Fruit fly (Drosophila melanogaster) whole organism, embryonic: ENCODE measurements around the gene CG7565.
A peak's percentile ranks its signal among the peaks of the same experiment; 100 is the strongest.

Experiments used
- CG10543 ChIP-seq: fragments of 200-800 bp; sonication (Bioruptor generic); optimal IDR thresholded peaks from 3 replicates; lab custom pipeline; 2017; ENCODE audit warnings: missing biosample characterization, mild to moderate bottlenecking, missing genetic modification characterization, moderate library complexity
- CG11093 ChIP-seq: fragments of 200-800 bp; sonication (Bioruptor generic); IDR thresholded peaks from 3 replicates; pipeline ENCODE4 v1.3.6; 2022; ENCODE audit warnings: missing biosample characterization, missing genetic modification characterization
- CG12769 ChIP-seq: fragments of 200-800 bp; sonication (Bioruptor generic); optimal IDR thresholded peaks from 2 replicates; lab custom pipeline; 2019; ENCODE audit warnings: missing biosample characterization, mild to moderate bottlenecking, missing genetic modification characterization, moderate library complexity
- CG13296 ChIP-seq: fragments of 200-800 bp; sonication (Bioruptor generic); optimal IDR thresholded peaks from 3 replicates; lab custom pipeline; 2018; ENCODE audit warnings: missing biosample characterization, mild to moderate bottlenecking, missing genetic modification characterization
- CG13894 ChIP-seq: fragments of 200-800 bp; sonication (Bioruptor generic); optimal IDR thresholded peaks from 3 replicates; lab custom pipeline; 2018; ENCODE audit warnings: missing biosample characterization, mild to moderate bottlenecking, missing genetic modification characterization, moderate library complexity
- CG15269 ChIP-seq: fragments of 200-800 bp; sonication (Bioruptor generic); optimal IDR thresholded peaks from 2 replicates; lab custom pipeline; 2018; ENCODE audit warnings: missing biosample characterization, mild to moderate bottlenecking, missing genetic modification characterization, moderate library complexity
- CG17328 ChIP-seq: fragments of 200-800 bp; sonication (Bioruptor generic); IDR thresholded peaks from 2 replicates; pipeline ENCODE4 v1.3.6; 2022; ENCODE audit warnings: missing biosample characterization, missing genetic modification characterization
- CG17912 ChIP-seq: fragments of 200-800 bp; sonication (Bioruptor generic); optimal IDR thresholded peaks from 2 replicates; lab custom pipeline; 2018; ENCODE audit warnings: missing biosample characterization, mild to moderate bottlenecking, missing genetic modification characterization
- CG2199 ChIP-seq: fragments of 200-800 bp; sonication (Bioruptor generic); IDR thresholded peaks from 3 replicates; pipeline ENCODE4 v1.3.6; 2022; ENCODE audit warnings: missing biosample characterization, missing genetic modification characterization
- CG2678 ChIP-seq: fragments of 200-800 bp; sonication (Bioruptor generic); optimal IDR thresholded peaks from 3 replicates; lab custom pipeline; 2019; ENCODE audit warnings: missing biosample characterization, mild to moderate bottlenecking, missing genetic modification characterization, moderate library complexity
- CG3163 ChIP-seq: fragments of 200-800 bp; sonication (Bioruptor generic); optimal IDR thresholded peaks from 3 replicates; lab custom pipeline; 2016; ENCODE audit warnings: missing biosample characterization, missing genetic modification characterization
- CG6175 ChIP-seq: fragments of 200-800 bp; sonication (Bioruptor generic); IDR thresholded peaks from 3 replicates; pipeline ENCODE4 v1.3.6; 2022; ENCODE audit warnings: missing biosample characterization, missing genetic modification characterization
- CG6683 ChIP-seq: fragments of 200-800 bp; sonication (Bioruptor generic); optimal IDR thresholded peaks from 2 replicates; lab custom pipeline; 2017; ENCODE audit warnings: missing biosample characterization, mild to moderate bottlenecking, missing genetic modification characterization, missing genetic modification reagents
- CG6813 ChIP-seq: fragments of 200-800 bp; sonication (Bioruptor generic); optimal IDR thresholded peaks from 2 replicates; lab custom pipeline; 2017; ENCODE audit warnings: missing biosample characterization, missing genetic modification characterization, mild to moderate bottlenecking, moderate library complexity, missing genetic modification reagents
- CG8290 ChIP-seq, 3 experiments: fragments of 200-800 bp; sonication (Bioruptor generic); optimal IDR thresholded peaks; 2 replicates each; lab custom pipeline; 2016 to 2019; ENCODE audit warnings: missing biosample characterization in 3 of 3, missing genetic modification characterization in 3 of 3, mild to moderate bottlenecking in 2 of 3, moderate library complexity in 1 of 3
- CG8944 ChIP-seq: fragments of 200-800 bp; sonication (Bioruptor generic); optimal IDR thresholded peaks from 3 replicates; lab custom pipeline; 2016; ENCODE audit warnings: missing biosample characterization, missing genetic modification characterization
- Deaf1 ChIP-seq: fragments of 200-800 bp; optimal IDR thresholded peaks from 3 replicates; lab custom pipeline; 2019; ENCODE audit warnings: missing biosample characterization, mild to moderate bottlenecking, missing genetic modification characterization, moderate library complexity
- Eip74EF ChIP-seq, 2 experiments: fragments of 200-800 bp in 1 of 2; fragments of >200 bp in 1 of 2; sonication (Bioruptor generic) in 1 of 2; optimal IDR thresholded peaks; 2 replicates each; lab custom pipeline; 2017 to 2019; ENCODE audit warnings: missing biosample characterization in 2 of 2, missing genetic modification characterization in 2 of 2, mild to moderate bottlenecking in 1 of 2, moderate library complexity in 1 of 2
- Fer1 ChIP-seq: fragments of 200-800 bp; sonication (Bioruptor generic); optimal IDR thresholded peaks from 2 replicates; lab custom pipeline; 2017; ENCODE audit warnings: missing biosample characterization, mild to moderate bottlenecking, missing genetic modification characterization
- HLH54F ChIP-seq: fragments of 200-800 bp; sonication (Bioruptor generic); optimal IDR thresholded peaks from 3 replicates; lab custom pipeline; 2016; ENCODE audit warnings: missing biosample characterization, missing genetic modification characterization
- Med ChIP-seq: fragments of 200-800 bp; sonication (Bioruptor generic); peaks from one replicate; lab custom pipeline; 2016; ENCODE audit warnings: missing biosample characterization, missing genetic modification characterization, mild to moderate bottlenecking, inconsistent platforms, moderate library complexity
- Pdp1 ChIP-seq, 2 experiments: fragments of 200-800 bp; sonication (Bioruptor generic); optimal IDR thresholded peaks; 3 replicates each; lab custom pipeline; 2016; ENCODE audit warnings: missing biosample characterization in 2 of 2, missing genetic modification characterization in 2 of 2, mild to moderate bottlenecking in 1 of 2, moderate library complexity in 1 of 2
- Rx ChIP-seq: fragments of 200-800 bp; sonication (Bioruptor generic); IDR thresholded peaks from 2 replicates; pipeline ENCODE4 v1.3.6; 2022; ENCODE audit warnings: missing biosample characterization, missing genetic modification characterization
- Sry-δ ChIP-seq: fragments of 200-800 bp; sonication (Bioruptor generic); optimal IDR thresholded peaks from 2 replicates; lab custom pipeline; 2016; ENCODE audit warnings: missing biosample characterization, missing genetic modification characterization
- abd-A ChIP-seq: fragments of 200-800 bp; sonication (Bioruptor generic); optimal IDR thresholded peaks from 3 replicates; lab custom pipeline; 2019; ENCODE audit warnings: missing biosample characterization, mild to moderate bottlenecking, missing genetic modification characterization, moderate library complexity
- bcd ChIP-seq: fragments of 200-800 bp; sonication (Bioruptor generic); optimal IDR thresholded peaks from 2 replicates; lab custom pipeline; 2017; ENCODE audit warnings: missing biosample characterization, mild to moderate bottlenecking, missing genetic modification characterization
- caup ChIP-seq: fragments of 200-800 bp; sonication (Bioruptor generic); optimal IDR thresholded peaks from 3 replicates; lab custom pipeline; 2017; ENCODE audit warnings: missing biosample characterization, mild to moderate bottlenecking, missing genetic modification characterization, moderate library complexity; ENCODE audit not compliant: severe bottlenecking
- chinmo ChIP-seq: fragments of 200-800 bp; sonication (Bioruptor generic); IDR thresholded peaks from 4 replicates; pipeline ENCODE4 v1.3.6; 2022; ENCODE audit warnings: missing biosample characterization, missing genetic modification characterization; ENCODE audit not compliant: partially characterized antibody
- ci ChIP-seq: fragments of 200-800 bp; sonication (Bioruptor generic); IDR thresholded peaks from 3 replicates; pipeline ENCODE4 v1.3.6; 2022; ENCODE audit warnings: missing biosample characterization, missing genetic modification characterization
- gsb ChIP-seq: fragments of 200-800 bp; sonication (Bioruptor generic); IDR thresholded peaks from 2 replicates; pipeline ENCODE4 v1.3.6; 2022; ENCODE audit warnings: missing biosample characterization, missing genetic modification characterization
- lab ChIP-seq: fragments of 200-800 bp; sonication (Bioruptor generic); optimal IDR thresholded peaks from 3 replicates; lab custom pipeline; 2017; ENCODE audit warnings: missing biosample characterization, missing genetic modification characterization, mild to moderate bottlenecking, moderate library complexity, missing genetic modification reagents
- oc ChIP-seq: fragments of 200-800 bp; sonication (Bioruptor generic); optimal IDR thresholded peaks from 2 replicates; lab custom pipeline; 2018; ENCODE audit warnings: missing biosample characterization, mild to moderate bottlenecking, missing genetic modification characterization, moderate library complexity
- org-1 ChIP-seq: fragments of 200-800 bp; sonication (Bioruptor generic); optimal IDR thresholded peaks from 2 replicates; lab custom pipeline; 2017; ENCODE audit warnings: missing biosample characterization, missing genetic modification characterization
- otp ChIP-seq: fragments of 200-800 bp; sonication (Bioruptor generic); IDR thresholded peaks from 3 replicates; pipeline ENCODE4, ENCODE4 v1.3.6; 2022; ENCODE audit warnings: missing biosample characterization, missing genetic modification characterization
- sd ChIP-seq: fragments of 200-800 bp; sonication (Bioruptor generic); optimal IDR thresholded peaks from 3 replicates; lab custom pipeline; 2018; ENCODE audit warnings: missing biosample characterization, mild to moderate bottlenecking, missing genetic modification characterization, moderate library complexity
- sim ChIP-seq: fragments of 200-800 bp; sonication (Bioruptor generic); IDR thresholded peaks from 2 replicates; pipeline ENCODE4 v1.3.6; 2022; ENCODE audit warnings: missing biosample characterization, missing genetic modification characterization
- unc-4 ChIP-seq: fragments of 200-800 bp; sonication (Bioruptor generic); IDR thresholded peaks from 2 replicates; pipeline ENCODE4 v1.3.6; 2022; ENCODE audit warnings: missing biosample characterization, missing genetic modification characterization; ENCODE audit not compliant: partially characterized antibody
- vvl ChIP-seq: fragments of 200-800 bp; sonication (Bioruptor generic); IDR thresholded peaks from 2 replicates; pipeline ENCODE4 v1.3.6; 2022; ENCODE audit warnings: missing biosample characterization, missing genetic modification characterization
- wek ChIP-seq: fragments of 200-800 bp; sonication (Bioruptor generic); optimal IDR thresholded peaks from 3 replicates; lab custom pipeline; 2018; ENCODE audit warnings: missing biosample characterization, mild to moderate bottlenecking, missing genetic modification characterization, moderate library complexity

The CG7565 gene

DNA sequence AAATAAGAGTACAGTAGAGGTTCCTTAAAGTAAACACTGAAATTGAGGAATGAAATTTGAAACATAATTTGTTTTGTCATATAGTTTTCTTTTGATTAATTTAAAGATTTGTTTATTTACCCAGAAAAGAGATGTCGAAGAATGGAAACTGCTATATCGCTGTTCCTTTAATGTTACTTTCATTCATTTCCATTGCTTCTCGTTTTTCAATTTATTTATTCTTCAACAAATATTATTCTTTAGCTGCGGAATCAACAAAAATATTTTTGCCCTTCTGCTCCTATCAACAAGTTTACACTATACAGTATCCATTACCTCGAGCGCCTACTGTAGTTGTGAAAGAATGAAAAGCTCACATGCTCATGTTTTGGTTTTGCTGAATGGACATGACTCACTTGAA, 15.4 kb downstream of the CG7565 start (continued):
- TF ChIP-seq CG8944 (GFP tag; lab: Kevin White, UChicago) (no peak), bcd (GFP tag; lab: Kevin White, UChicago) (peak; percentile 30)

dm6 chr3L:8074944-8075343, 16.6 kb downstream of the CG7565 start:
- TF ChIP-seq oc (tag; lab: Kevin White, UChicago) (peak; percentile 74), chinmo (peak; percentile 67; the same call in 1 of the 4 replicates), gsb (GFP tag; lab: Robert Waterston, UW) (no peak), Rx (GFP tag; lab: Robert Waterston, UW) (no peak), CG8290 (GFP tag; optimal IDR thresholded peaks at IDR 0.05; lab: Kevin White, UChicago) (no peak), CG8290 (tag; optimal IDR thresholded peaks at IDR 0.05; lab: Kevin White, UChicago) (peak in 1 of 2 experiments; percentile 15), CG12769 (tag; lab: Kevin White, UChicago) (peak; percentile 2), Eip74EF (GFP tag; optimal IDR thresholded peaks at IDR 0.05; lab: Kevin White, UChicago) (peak in 1 of 2 experiments; percentile 64), CG6175 (GFP tag; lab: Robert Waterston, UW) (no peak), CG6683 (GFP tag; lab: Kevin White, UChicago) (no peak), sim (GFP tag; lab: Robert Waterston, UW) (no peak), CG11093 (no peak), HLH54F (GFP tag; lab: Kevin White, UChicago) (no peak), ci (GFP tag; lab: Robert Waterston, UW) (peak; percentile 38; the same call in 1 of the 3 replicates), CG13894 (tag; lab: Kevin White, UChicago) (peak; percentile 48), unc-4 (no peak), Med (peak; percentile 14), CG6813 (GFP tag; lab: Kevin White, UChicago) (peak; percentile 9), CG2678 (peak; percentile 12), Fer1 (GFP tag; lab: Kevin White, UChicago) (peak; percentile 11), lab (GFP tag; lab: Kevin White, UChicago) (peak; percentile 32), Deaf1 (peak; percentile 2), sd (tag; lab: Kevin White, UChicago) (peak; percentile 67), CG17328 (no peak), CG17912 (GFP tag; lab: Kevin White, UChicago) (no peak), Pdp1 (GFP tag; optimal IDR thresholded peaks at IDR 0.05; lab: Kevin White, UChicago) (peak in 1 of 2 experiments; percentile 23), CG13296 (GFP tag; lab: Kevin White, UChicago) (peak; percentile 5), vvl (peak; percentile 48; the same call in 1 of the 2 replicates), wek (GFP tag; lab: Kevin White, UChicago) (peak; percentile 19), Sry-δ (no peak), CG15269 (peak; percentile 53), otp (GFP tag; lab: Robert Waterston, UW) (0 out of 3 replicates have a peak, but pooled peaks have one; percentile 55), CG10543 (GFP tag; lab: Kevin White, UChicago) (peak; percentile 10), abd-A (tag; lab: Kevin White, UChicago) (peak; percentile 14), caup (GFP tag; lab: Kevin White, UChicago) (peak; percentile 24), CG2199 (GFP tag; lab: Robert Waterston, UW) (no peak), org-1 (GFP tag; lab: Kevin White, UChicago) (no peak), CG3163 (no peak)
